Fruit fly (Drosophila melanogaster) whole organism, adult: ENCODE results near the gene CG15399.

Source experiments
- CG7101 ChIP-seq: fragments of 200-800 bp; sonication (Bioruptor generic); optimal IDR thresholded peaks from 2 replicates; lab custom pipeline; 2018; ENCODE audit warnings: missing biosample characterization, mild to moderate bottlenecking, missing genetic modification characterization, moderate library complexity
- Hr96 ChIP-seq: fragments of 200-800 bp; sonication (Bioruptor generic); optimal IDR thresholded peaks from 2 replicates; lab custom pipeline; 2016; ENCODE audit warnings: missing biosample characterization, missing genetic modification characterization
- pad ChIP-seq: fragments of 200-800 bp; sonication (Bioruptor generic); optimal IDR thresholded peaks from 3 replicates; lab custom pipeline; 2017; ENCODE audit warnings: missing biosample characterization, missing genetic modification characterization, mild to moderate bottlenecking, moderate library complexity, missing genetic modification reagents

dm6 chr2L:2815673-2816072, 44.1 kb upstream of the CG15399 start, which contains the start of gene G6P:
- TF ChIP-seq Hr96 (GFP tag; lab: Kevin White, UChicago) (no peak), CG7101 (tag; lab: Kevin White, UChicago) (no peak), pad (GFP tag; lab: Kevin White, UChicago) (no peak)
